Fruit fly (Drosophila melanogaster) whole organism, wandering third instar larva: ENCODE data around the gene CG12521.

Experiments
- Abd-B ChIP-seq: fragments of >200 bp; optimal IDR thresholded peaks from 2 replicates; lab custom pipeline; 2017; ENCODE audit warnings: missing biosample characterization, missing genetic modification characterization
- CG32264 ChIP-seq: fragments of 200-800 bp; sonication (Bioruptor generic); optimal IDR thresholded peaks from 2 replicates; lab custom pipeline; 2016; ENCODE audit warnings: missing biosample characterization, missing genetic modification characterization
- CG9705 ChIP-seq: fragments of 200-800 bp; sonication (Bioruptor generic); optimal IDR thresholded peaks from 2 replicates; lab custom pipeline; 2018; ENCODE audit warnings: missing biosample characterization, mild to moderate bottlenecking, missing genetic modification characterization
- Dfd ChIP-seq: fragments of >200 bp; optimal IDR thresholded peaks from 2 replicates; lab custom pipeline; 2017; ENCODE audit warnings: missing biosample characterization, missing genetic modification characterization
- Dif ChIP-seq: fragments of 200-275, 200-300 bp; sonication (Bioruptor generic); optimal IDR thresholded peaks from 2 replicates; lab custom pipeline; 2018; ENCODE audit warnings: missing biosample characterization, missing genetic modification characterization; ENCODE audit not compliant: partially characterized antibody
- GATAd ChIP-seq: sonication (Bioruptor generic); optimal IDR thresholded peaks from 2 replicates; lab custom pipeline; 2016; ENCODE audit warnings: missing biosample characterization, missing genetic modification characterization
- HLH106 ChIP-seq: fragments of 200-800 bp; optimal IDR thresholded peaks from 3 replicates; lab custom pipeline; 2019; ENCODE audit warnings: missing biosample characterization, mild to moderate bottlenecking, missing genetic modification characterization, moderate library complexity
- Jra ChIP-seq: sonication (Bioruptor generic); optimal IDR thresholded peaks from 2 replicates; lab custom pipeline; 2016; ENCODE audit warnings: missing biosample characterization, missing genetic modification characterization
- Mio ChIP-seq: sonication (Bioruptor generic); optimal IDR thresholded peaks from 2 replicates; lab custom pipeline; 2016; ENCODE audit warnings: missing biosample characterization, missing genetic modification characterization
- N ChIP-seq: fragments of >200 bp; optimal IDR thresholded peaks from 2 replicates; lab custom pipeline; 2018; ENCODE audit warnings: missing biosample characterization, missing external identifiers, missing genetic modification characterization
- Vsx2 ChIP-seq: fragments of 200-300, 225-300 bp; sonication (Bioruptor generic); optimal IDR thresholded peaks from 2 replicates; lab custom pipeline; 2018; ENCODE audit warnings: missing biosample characterization, missing genetic modification characterization; ENCODE audit not compliant: partially characterized antibody
- br ChIP-seq: fragments of 200-800 bp; sonication (Bioruptor generic); optimal IDR thresholded peaks from 2 replicates; lab custom pipeline; 2016; ENCODE audit warnings: missing biosample characterization, missing genetic modification characterization
- brk ChIP-seq: fragments of 200-800 bp; sonication (Bioruptor generic); optimal IDR thresholded peaks from 2 replicates; lab custom pipeline; 2016; ENCODE audit warnings: missing biosample characterization, mild to moderate bottlenecking, missing genetic modification characterization
- dl ChIP-seq, 2 experiments: fragments of 175-275, 200-275 bp in 1 of 2; fragments of 200-275 bp in 1 of 2; sonication (Bioruptor generic); optimal IDR thresholded peaks; lab custom pipeline; 2018; ENCODE audit warnings: mild to moderate bottlenecking in 2 of 2, missing biosample characterization in 2 of 2, missing genetic modification characterization in 2 of 2, moderate library complexity in 2 of 2; ENCODE audit not compliant: partially characterized antibody in 2 of 2, insufficient read depth in 1 of 2
- dmrt93B ChIP-seq: fragments of 200-800 bp; sonication (Bioruptor generic); optimal IDR thresholded peaks from 2 replicates; lab custom pipeline; 2018; ENCODE audit warnings: missing biosample characterization, mild to moderate bottlenecking, missing genetic modification characterization
- ey ChIP-seq: fragments of 200-800 bp; sonication (Bioruptor generic); optimal IDR thresholded peaks from 2 replicates; lab custom pipeline; 2016; ENCODE audit warnings: missing biosample characterization, missing genetic modification characterization
- foxo ChIP-seq, 2 experiments: fragments of 200-800 bp; sonication (Bioruptor generic); optimal IDR thresholded peaks; 2 replicates in 1 of 2; 3 replicates in 1 of 2; lab custom pipeline; 2016 to 2017; ENCODE audit warnings: missing biosample characterization in 2 of 2, missing genetic modification characterization in 2 of 2
- psq ChIP-seq: fragments of 200-800 bp; sonication (Bioruptor generic); optimal IDR thresholded peaks from 3 replicates; lab custom pipeline; 2017; ENCODE audit warnings: missing biosample characterization, mild to moderate bottlenecking, missing genetic modification characterization, moderate library complexity
- rgr ChIP-seq: fragments of 200-800 bp; sonication (Bioruptor generic); optimal IDR thresholded peaks from 3 replicates; lab custom pipeline; 2016; ENCODE audit warnings: missing biosample characterization, mild to moderate bottlenecking, missing genetic modification characterization
- sv ChIP-seq: fragments of 200-800 bp; sonication (Bioruptor generic); optimal IDR thresholded peaks from 3 replicates; lab custom pipeline; 2016; ENCODE audit warnings: missing biosample characterization, missing genetic modification characterization
- tai ChIP-seq: sonication (Bioruptor generic); optimal IDR thresholded peaks from 2 replicates; lab custom pipeline; 2016; ENCODE audit warnings: missing biosample characterization, missing genetic modification characterization
- usp ChIP-seq: fragments of >200 bp; optimal IDR thresholded peaks from 2 replicates; lab custom pipeline; 2017; ENCODE audit warnings: missing biosample characterization, missing genetic modification characterization
- woc ChIP-seq: sonication (Bioruptor generic); optimal IDR thresholded peaks from 2 replicates; lab custom pipeline; 2016; ENCODE audit warnings: missing biosample characterization, mild to moderate bottlenecking, missing genetic modification characterization

Gene CG12521

dm6 chr3L:11815220-11815797, 32.3 kb downstream of the CG12521 start, which contains the start of gene CG14130:
CG14130 (plus strand) TSS chr3L:11815444.
- TF ChIP-seq tai (GFP tag; lab: Kevin White, UChicago) (no peak), usp (no peak), Vsx2 (peak; percentile 13), Jra (GFP tag; lab: Kevin White, UChicago) (no peak), Dif (no peak)

dm6 chr3L:11814655-11815054, 32.9 kb downstream of the CG12521 start, which contains the start of gene Cubn2:
Cubn2 (minus strand) TSS chr3L:11814755.
- TF ChIP-seq sv (GFP tag; lab: Kevin White, UChicago): no peak
- no peak for TF ChIP-seq psq
- TF ChIP-seq GATAd (GFP tag; lab: Kevin White, UChicago): no peak
- TF ChIP-seq tai (GFP tag; lab: Kevin White, UChicago): no peak
- no peak for TF ChIP-seq Mio
- TF ChIP-seq rgr (GFP tag; lab: Kevin White, UChicago): no peak
- no peak for TF ChIP-seq dmrt93B
- TF ChIP-seq dl (GFP tag; optimal IDR thresholded peaks at IDR 0.05; lab: Kevin White, UChicago; ENCODE audit: insufficient read depth in 1 of 2, partially characterized antibody in 2 of 2): no peak
- no peak for TF ChIP-seq woc (GFP tag; lab: Kevin White, UChicago)
- TF ChIP-seq CG9705 (GFP tag; lab: Kevin White, UChicago): no peak
- TF ChIP-seq foxo (GFP tag; optimal IDR thresholded peaks at IDR 0.05; lab: Kevin White, UChicago): no peak
- TF ChIP-seq CG32264: no peak
- no peak for TF ChIP-seq HLH106 (tag; lab: Kevin White, UChicago)
- TF ChIP-seq ey (GFP tag; lab: Kevin White, UChicago): no peak

dm6 chr3L:11801622-11802021, 46.0 kb downstream of the CG12521 start:
- TF ChIP-seq Dfd (GFP tag; lab: Kevin White, UChicago) (no peak), br (GFP tag; lab: Kevin White, UChicago) (no peak), Abd-B (no peak), usp (no peak), dmrt93B (no peak), Dif (no peak), N (GFP tag; lab: Kevin White, UChicago) (no peak), sv (GFP tag; lab: Kevin White, UChicago) (no peak), ey (GFP tag; lab: Kevin White, UChicago) (no peak), rgr (GFP tag; lab: Kevin White, UChicago) (no peak), woc (GFP tag; lab: Kevin White, UChicago) (no peak), brk (GFP tag; lab: Kevin White, UChicago) (no peak), Vsx2 (no peak)
- TF ChIP-seq, all 38 proteins: peak for 0

dm6 chr3L:11800761-11801160, 46.8 kb downstream of the CG12521 start, which contains the start of gene Gcat:
Gcat (minus strand) TSS chr3L:11800861.
- no peak for TF ChIP-seq rgr (GFP tag; lab: Kevin White, UChicago)
- TF ChIP-seq Vsx2: no peak
- TF ChIP-seq, all 38 proteins: peak for 0
